Fruit fly (Drosophila melanogaster): ENCODE results near the gene Dbp21E2.

DNA sequence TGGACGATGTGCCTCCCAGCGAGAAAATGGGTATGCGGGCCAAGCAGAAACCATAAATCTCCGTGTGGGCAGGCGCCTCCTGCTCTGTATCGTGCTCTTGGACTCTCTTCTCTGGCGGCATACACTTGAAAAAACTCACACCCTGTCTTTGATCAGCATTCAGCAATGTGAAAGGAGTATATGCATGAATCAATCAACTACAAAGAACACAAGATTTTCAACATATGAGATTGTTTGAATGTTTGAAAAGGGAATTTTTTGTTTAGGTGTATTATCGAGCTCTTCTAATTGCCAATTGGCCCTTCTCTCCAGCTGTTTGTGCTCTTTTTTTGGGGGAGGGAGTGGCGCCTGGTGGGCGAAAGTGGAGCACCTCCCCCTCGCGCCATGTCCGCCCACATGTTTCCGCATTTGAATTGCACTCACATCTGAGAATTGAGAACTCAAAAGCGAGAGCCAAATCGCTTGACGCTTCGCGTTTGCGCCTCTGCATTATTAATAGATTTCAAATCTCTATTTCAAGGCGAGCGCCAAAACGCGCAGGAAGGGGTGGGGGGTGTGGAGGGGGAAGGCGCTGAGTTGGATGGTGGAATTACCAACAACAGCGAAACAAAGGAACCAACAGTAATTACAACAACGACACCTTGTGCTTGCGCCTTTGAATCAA is 34.1 kb downstream of the Dbp21E2 start:
- peak; percentile 76 for TF ChIP-seq Sox102F (GFP tag; optimal IDR thresholded peaks at IDR 0.05)
- peak; percentile 46 for TF ChIP-seq vri (GFP tag; optimal IDR thresholded peaks at IDR 0.05)
- peak; percentile 86 for TF ChIP-seq Hr39 (GFP tag; optimal IDR thresholded peaks at IDR 0.05)
